Fruit fly (Drosophila melanogaster) whole organism, embryonic: ENCODE measurements around the gene CG18810.
A peak's percentile ranks its signal among the peaks of the same experiment; 100 is the strongest.

ENCODE experiments used
- Aef1 ChIP-seq: fragments of 200-800 bp; sonication (Bioruptor generic); IDR thresholded peaks from 3 replicates; pipeline ENCODE4 v1.3.6; 2022; ENCODE audit warnings: missing biosample characterization, missing genetic modification characterization
- Asciz ChIP-seq: fragments of 200-800 bp; sonication (Bioruptor generic); optimal IDR thresholded peaks from 2 replicates; lab custom pipeline; 2017; ENCODE audit warnings: missing biosample characterization, mild to moderate bottlenecking, missing genetic modification characterization, missing genetic modification reagents
- CG10979 ChIP-seq: fragments of 200-800 bp; sonication (Bioruptor generic); optimal IDR thresholded peaks from 2 replicates; lab custom pipeline; 2018; ENCODE audit warnings: missing biosample characterization, mild to moderate bottlenecking, missing genetic modification characterization, moderate library complexity
- CG11723 ChIP-seq: fragments of 200-800 bp; sonication (Bioruptor generic); optimal IDR thresholded peaks from 2 replicates; lab custom pipeline; 2017; ENCODE audit warnings: missing biosample characterization, mild to moderate bottlenecking, missing genetic modification characterization
- CG12744 ChIP-seq: fragments of 200-800 bp; sonication (Bioruptor generic); optimal IDR thresholded peaks from 2 replicates; lab custom pipeline; 2016; ENCODE audit warnings: missing biosample characterization, missing genetic modification characterization
- CG13624 ChIP-seq: fragments of 200-800 bp; sonication (Bioruptor generic); optimal IDR thresholded peaks from 2 replicates; lab custom pipeline; 2016; ENCODE audit warnings: missing biosample characterization, missing genetic modification characterization
- CG14710 ChIP-seq: fragments of 200-800 bp; sonication (Bioruptor generic); optimal IDR thresholded peaks from 3 replicates; lab custom pipeline; 2019; ENCODE audit warnings: missing biosample characterization, mild to moderate bottlenecking, missing genetic modification characterization, moderate library complexity
- CG1603 ChIP-seq: fragments of 200-800 bp; sonication (Bioruptor generic); optimal IDR thresholded peaks from 2 replicates; lab custom pipeline; 2019; ENCODE audit warnings: missing biosample characterization, mild to moderate bottlenecking, missing genetic modification characterization, moderate library complexity
- CG17612 ChIP-seq: fragments of 200-800 bp; sonication (Bioruptor generic); IDR thresholded peaks from 2 replicates; pipeline ENCODE4 v1.3.6; 2022; ENCODE audit warnings: missing biosample characterization, missing genetic modification characterization
- CG31388 ChIP-seq: fragments of 200-800 bp; sonication (Bioruptor generic); optimal IDR thresholded peaks from 2 replicates; lab custom pipeline; 2016; ENCODE audit warnings: missing biosample characterization, missing genetic modification characterization
- CG3847 ChIP-seq: fragments of 200-800 bp; sonication (Bioruptor generic); IDR thresholded peaks from 2 replicates; pipeline ENCODE4 v1.3.6; 2022; ENCODE audit warnings: missing biosample characterization, missing genetic modification characterization
- CG4360 ChIP-seq: fragments of 200-800 bp; sonication (Bioruptor generic); IDR thresholded peaks from 2 replicates; pipeline ENCODE4 v1.3.6; 2022; ENCODE audit warnings: missing biosample characterization, missing genetic modification characterization
- CG4424 ChIP-seq: fragments of 200-800 bp; sonication (Bioruptor generic); optimal IDR thresholded peaks from 3 replicates; lab custom pipeline; 2016; ENCODE audit warnings: missing biosample characterization, missing genetic modification characterization
- CG7745 ChIP-seq: fragments of 200-800 bp; sonication (Bioruptor generic); optimal IDR thresholded peaks from 2 replicates; lab custom pipeline; 2018; ENCODE audit warnings: missing biosample characterization, mild to moderate bottlenecking, missing genetic modification characterization, moderate library complexity
- CG8765 ChIP-seq: fragments of 200-800 bp; sonication (Bioruptor generic); IDR thresholded peaks from 2 replicates; pipeline ENCODE4 v1.3.6; 2022; ENCODE audit warnings: missing biosample characterization, missing genetic modification characterization
- CG9932 ChIP-seq: fragments of 200-800 bp; sonication (Bioruptor generic); IDR thresholded peaks from 2 replicates; pipeline ENCODE4 v1.3.6; 2022; ENCODE audit warnings: missing biosample characterization, missing genetic modification characterization
- Doc2 ChIP-seq: fragments of 200-800 bp; sonication (Bioruptor generic); IDR thresholded peaks from 2 replicates; pipeline ENCODE4 v1.3.6; 2022; ENCODE audit warnings: missing biosample characterization, missing genetic modification characterization
- Dp ChIP-seq: fragments of 200-800 bp; sonication (Bioruptor generic); optimal IDR thresholded peaks from 2 replicates; lab custom pipeline; 2018; ENCODE audit warnings: missing biosample characterization, mild to moderate bottlenecking, missing genetic modification characterization, moderate library complexity
- ERR ChIP-seq: fragments of 200-800 bp; sonication (Bioruptor generic); optimal IDR thresholded peaks from 2 replicates; lab custom pipeline; 2016; ENCODE audit warnings: missing biosample characterization, missing genetic modification characterization
- Hand ChIP-seq: fragments of 200-800 bp; sonication (Bioruptor generic); optimal IDR thresholded peaks from 2 replicates; lab custom pipeline; 2017; ENCODE audit warnings: mild to moderate bottlenecking, missing biosample characterization, missing genetic modification reagents, missing genetic modification characterization
- Hmr ChIP-seq: fragments of 200-800 bp; sonication (Bioruptor generic); optimal IDR thresholded peaks from 3 replicates; lab custom pipeline; 2017; ENCODE audit warnings: mild to moderate bottlenecking, missing biosample characterization, missing genetic modification reagents, missing genetic modification characterization
- Hr39 ChIP-seq: fragments of >200 bp; optimal IDR thresholded peaks from 2 replicates; lab custom pipeline; 2017
- Lim3 ChIP-seq: fragments of 200-800 bp; sonication (Bioruptor generic); IDR thresholded peaks from 2 replicates; pipeline ENCODE4 v1.3.6; 2022; ENCODE audit warnings: missing biosample characterization, missing genetic modification characterization
- Med ChIP-seq: fragments of 200-800 bp; sonication (Bioruptor generic); peaks from one replicate; lab custom pipeline; 2016; ENCODE audit warnings: missing biosample characterization, missing genetic modification characterization, mild to moderate bottlenecking, inconsistent platforms, moderate library complexity
- Neu2 ChIP-seq: fragments of 200-800 bp; sonication (Bioruptor generic); optimal IDR thresholded peaks from 3 replicates; lab custom pipeline; 2016; ENCODE audit warnings: missing biosample characterization, missing genetic modification characterization, borderline replicate concordance
- Spps ChIP-seq: fragments of 200-800 bp; sonication (Bioruptor generic); optimal IDR thresholded peaks from 2 replicates; lab custom pipeline; 2018; ENCODE audit warnings: missing biosample characterization, mild to moderate bottlenecking, missing genetic modification characterization
- Tbp ChIP-seq: fragments of >200 bp; optimal IDR thresholded peaks from 2 replicates; lab custom pipeline; 2018; ENCODE audit warnings: missing biosample characterization, missing genetic modification characterization
- Trl ChIP-seq, 3 experiments: fragments of >200 bp in 2 of 3; fragments of 200-800 bp in 1 of 3; sonication (Bioruptor generic) in 1 of 3; optimal IDR thresholded peaks; 2 replicates in 1 of 3; 3 replicates in 2 of 3; lab custom pipeline; 2016 to 2017; ENCODE audit warnings: missing biosample characterization in 1 of 3, missing genetic modification characterization in 1 of 3
- abd-A ChIP-seq: fragments of 200-800 bp; sonication (Bioruptor generic); optimal IDR thresholded peaks from 3 replicates; lab custom pipeline; 2019; ENCODE audit warnings: missing biosample characterization, mild to moderate bottlenecking, missing genetic modification characterization, moderate library complexity
- ac ChIP-seq: fragments of 200-800 bp; sonication (Bioruptor generic); optimal IDR thresholded peaks from 3 replicates; lab custom pipeline; 2017; ENCODE audit warnings: missing biosample characterization, mild to moderate bottlenecking, missing genetic modification characterization
- bbx ChIP-seq: fragments of 200-800 bp; sonication (Bioruptor generic); IDR thresholded peaks from 2 replicates; pipeline ENCODE4 v1.3.6; 2022; ENCODE audit warnings: missing biosample characterization, missing genetic modification characterization; ENCODE audit not compliant: partially characterized antibody
- bsh ChIP-seq, 2 experiments: fragments of 200-800 bp; sonication (Bioruptor generic); optimal IDR thresholded peaks; 2 replicates each; lab custom pipeline; 2017 to 2018; ENCODE audit warnings: mild to moderate bottlenecking in 2 of 2, missing biosample characterization in 2 of 2, missing genetic modification characterization in 2 of 2, moderate library complexity in 1 of 2
- ci ChIP-seq: fragments of 200-800 bp; sonication (Bioruptor generic); IDR thresholded peaks from 3 replicates; pipeline ENCODE4 v1.3.6; 2022; ENCODE audit warnings: missing biosample characterization, missing genetic modification characterization
- disco-r ChIP-seq: fragments of 200-800 bp; sonication (Bioruptor generic); optimal IDR thresholded peaks from 2 replicates; lab custom pipeline; 2016; ENCODE audit warnings: missing biosample characterization, missing genetic modification characterization
- en ChIP-seq: fragments of 200-800 bp; sonication (Bioruptor generic); optimal IDR thresholded peaks from 2 replicates; lab custom pipeline; 2016; ENCODE audit warnings: missing biosample characterization, missing genetic modification characterization
- fd64A ChIP-seq: fragments of 200-800 bp; sonication (Bioruptor generic); optimal IDR thresholded peaks from 3 replicates; lab custom pipeline; 2018; ENCODE audit warnings: missing biosample characterization, mild to moderate bottlenecking, missing genetic modification characterization
- inv ChIP-seq: fragments of 200-800 bp; sonication (Bioruptor generic); IDR thresholded peaks from 2 replicates; pipeline ENCODE4 v1.3.6; 2022; ENCODE audit warnings: missing biosample characterization, missing genetic modification characterization; ENCODE audit not compliant: partially characterized antibody
- jigr1 ChIP-seq: fragments of 200-800 bp; sonication (Bioruptor generic); IDR thresholded peaks from 3 replicates; pipeline ENCODE4 v1.3.6; 2022; ENCODE audit warnings: missing biosample characterization, missing genetic modification characterization
- kay ChIP-seq: fragments of 200-800 bp; sonication (Bioruptor generic); optimal IDR thresholded peaks from 2 replicates; lab custom pipeline; 2016; ENCODE audit warnings: missing biosample characterization, missing genetic modification characterization
- lbe ChIP-seq: fragments of 200-800 bp; sonication (Bioruptor generic); optimal IDR thresholded peaks from 2 replicates; lab custom pipeline; 2016; ENCODE audit warnings: missing biosample characterization, mild to moderate bottlenecking, missing genetic modification characterization
- mirr ChIP-seq: fragments of 200-800 bp; sonication (Bioruptor generic); optimal IDR thresholded peaks from 3 replicates; lab custom pipeline; 2018; ENCODE audit warnings: missing biosample characterization, mild to moderate bottlenecking, missing genetic modification characterization
- pb ChIP-seq: fragments of 200-800 bp; sonication (Bioruptor generic); optimal IDR thresholded peaks from 3 replicates; lab custom pipeline; 2016; ENCODE audit warnings: missing biosample characterization, missing genetic modification characterization
- peb ChIP-seq: fragments of 200-800 bp; sonication (Bioruptor generic); IDR thresholded peaks from 2 replicates; pipeline ENCODE4 v1.3.6; 2022; ENCODE audit warnings: missing biosample characterization, missing genetic modification characterization
- repo ChIP-seq: fragments of 200-800 bp; sonication (Bioruptor generic); optimal IDR thresholded peaks from 2 replicates; lab custom pipeline; 2016; ENCODE audit warnings: missing biosample characterization, missing genetic modification characterization
- scrt ChIP-seq: fragments of 200-800 bp; sonication (Bioruptor generic); optimal IDR thresholded peaks from 2 replicates; lab custom pipeline; 2018; ENCODE audit warnings: missing biosample characterization, mild to moderate bottlenecking, missing genetic modification characterization, moderate library complexity
- sens-2 ChIP-seq: fragments of 200-800 bp; sonication (Bioruptor generic); IDR thresholded peaks from 2 replicates; pipeline ENCODE4 v1.3.6; 2022; ENCODE audit warnings: missing biosample characterization, missing genetic modification characterization
- slbo ChIP-seq: fragments of 200-800 bp; sonication (Bioruptor generic); IDR thresholded peaks from 2 replicates; pipeline ENCODE4 v1.3.6; 2022; ENCODE audit warnings: missing biosample characterization, missing genetic modification characterization
- stwl ChIP-seq: fragments of 200-800 bp; sonication (Bioruptor generic); optimal IDR thresholded peaks from 3 replicates; lab custom pipeline; 2018; ENCODE audit warnings: missing biosample characterization, mild to moderate bottlenecking, missing genetic modification characterization, moderate library complexity
- tup ChIP-seq: fragments of 200-800 bp; sonication (Bioruptor generic); optimal IDR thresholded peaks from 2 replicates; lab custom pipeline; 2016; ENCODE audit warnings: missing biosample characterization, mild to moderate bottlenecking, missing genetic modification characterization, moderate library complexity
- unpg ChIP-seq: fragments of 200-800 bp; sonication (Bioruptor generic); optimal IDR thresholded peaks from 3 replicates; lab custom pipeline; 2018; ENCODE audit warnings: missing biosample characterization, mild to moderate bottlenecking, missing genetic modification characterization, moderate library complexity
- yki ChIP-seq: fragments of >200 bp; optimal IDR thresholded peaks from 3 replicates; lab custom pipeline; 2018
- zfh1 ChIP-seq: fragments of 200-800 bp; sonication (Bioruptor generic); IDR thresholded peaks from 3 replicates; pipeline ENCODE4 v1.3.6; 2022; ENCODE audit warnings: missing biosample characterization, missing genetic modification characterization

Gene CG18810

DNA sequence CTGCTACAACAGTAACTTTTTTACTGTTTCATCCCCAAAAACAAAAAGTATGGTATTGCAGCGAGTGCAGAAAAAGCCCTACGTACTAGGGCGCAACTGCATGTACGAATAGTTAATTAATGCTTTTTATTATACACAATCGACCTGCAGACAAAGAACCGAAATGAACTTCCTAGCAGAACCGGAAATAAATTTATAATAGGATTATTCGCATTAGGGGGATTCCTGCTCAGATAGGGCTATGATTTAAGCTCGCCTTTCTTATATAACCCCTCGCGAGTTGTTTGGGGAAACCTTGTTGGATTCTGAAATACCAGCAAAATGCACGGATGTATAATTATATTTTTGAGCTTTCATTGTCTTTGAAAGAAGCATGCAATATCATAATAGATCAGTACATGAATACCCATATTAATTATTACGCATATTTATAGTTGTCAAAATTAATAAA, 33.0 kb downstream of the CG18810 start, which contains the start of gene Cen (continued):
- no peak; the same call in 2 of the 3 replicates for TF ChIP-seq ci (GFP tag; lab: Robert Waterston, UW)
- TF ChIP-seq CG10979 = no peak
- TF ChIP-seq repo (GFP tag; lab: Kevin White, UChicago) = no peak
- TF ChIP-seq Neu2 (GFP tag; lab: Kevin White, UChicago) = no peak
- no peak for TF ChIP-seq fd64A (GFP tag; lab: Kevin White, UChicago)
- no peak for TF ChIP-seq Hand (GFP tag; lab: Kevin White, UChicago)
- TF ChIP-seq pb (GFP tag; lab: Kevin White, UChicago) = no peak
- no peak for TF ChIP-seq Spps
- peak; percentile 75 for TF ChIP-seq CG1603 (tag; lab: Kevin White, UChicago)
- peak; percentile 58 for TF ChIP-seq slbo (GFP tag; lab: Robert Waterston, UW)
- no peak for TF ChIP-seq Dp (GFP tag; lab: Kevin White, UChicago)
- TF ChIP-seq jigr1 (GFP tag; lab: Robert Waterston, UW) = no peak
- no peak for TF ChIP-seq CG4424 (GFP tag; lab: Kevin White, UChicago)
- TF ChIP-seq ac (GFP tag; lab: Kevin White, UChicago) = no peak
- TF ChIP-seq zfh1 (GFP tag; lab: Robert Waterston, UW) = peak; percentile 41; the same call in 1 of the 3 replicates
- peak; percentile 45; the same call in 1 of the 3 replicates for TF ChIP-seq Aef1 (GFP tag; lab: Robert Waterston, UW)
- no peak for TF ChIP-seq CG4360
- TF ChIP-seq peb (GFP tag; lab: Robert Waterston, UW) = no peak
- TF ChIP-seq inv = no peak
- no peak for TF ChIP-seq CG17612
- peak; percentile 22 for TF ChIP-seq CG14710 (tag; lab: Kevin White, UChicago)
- no peak for TF ChIP-seq CG11723 (GFP tag; lab: Kevin White, UChicago)
- TF ChIP-seq Tbp (GFP tag; lab: Kevin White, UChicago) = no peak
- no peak for TF ChIP-seq ERR (GFP tag; lab: Kevin White, UChicago)
- no peak for TF ChIP-seq kay
- TF ChIP-seq en = no peak
- no peak for TF ChIP-seq abd-A (tag; lab: Kevin White, UChicago)
- TF ChIP-seq bbx (GFP tag; lab: Robert Waterston, UW) = no peak
- no peak for TF ChIP-seq CG31388 (GFP tag; lab: Kevin White, UChicago)
- TF ChIP-seq bsh (GFP tag; optimal IDR thresholded peaks at IDR 0.05; lab: Kevin White, UChicago) = peak in 1 of 2 experiments; percentile 10
- TF ChIP-seq Hmr (GFP tag; lab: Kevin White, UChicago) = peak; percentile 43
- TF ChIP-seq Lim3 (GFP tag; lab: Robert Waterston, UW) = no peak
- TF ChIP-seq CG3847 = no peak
- TF ChIP-seq CG9932 (GFP tag; lab: Robert Waterston, UW) = peak; percentile 51; the same call in 1 of the 2 replicates
- no peak for TF ChIP-seq Asciz
- peak; percentile 89 for TF ChIP-seq Med (GFP tag; lab: Kevin White, UChicago)
- TF ChIP-seq unpg (GFP tag; lab: Kevin White, UChicago) = no peak
- TF ChIP-seq scrt = no peak
- no peak for TF ChIP-seq disco-r
- no peak for TF ChIP-seq lbe (GFP tag; lab: Kevin White, UChicago)
- no peak for TF ChIP-seq Trl (optimal IDR thresholded peaks at IDR 0.05; lab: Kevin White, UChicago)
- TF ChIP-seq Trl (GFP tag; optimal IDR thresholded peaks at IDR 0.05; lab: Kevin White, UChicago) = peak; percentile 32
- TF ChIP-seq CG12744 (GFP tag; lab: Kevin White, UChicago) = no peak
- TF ChIP-seq Doc2 = no peak
- TF ChIP-seq tup (GFP tag; lab: Kevin White, UChicago) = no peak
- no peak for TF ChIP-seq yki (lab: Kevin White, UChicago)
- no peak for TF ChIP-seq CG7745 (tag; lab: Kevin White, UChicago)
- TF ChIP-seq sens-2 (GFP tag; lab: Robert Waterston, UW) = no peak
- no peak for TF ChIP-seq Hr39 (lab: Kevin White, UChicago)
- no peak for TF ChIP-seq stwl
- TF ChIP-seq mirr = no peak
- peak; percentile 25 for TF ChIP-seq CG13624 (GFP tag; lab: Kevin White, UChicago)
- TF ChIP-seq CG8765 = peak; percentile 15; the same call in 1 of the 2 replicates
